Fruit fly (Drosophila melanogaster) whole organism, embryonic: ENCODE measurements around the gene Mst77F.

Experiments
- B-H2 ChIP-seq: fragments of 200-800 bp; sonication (Bioruptor generic); optimal IDR thresholded peaks from 2 replicates; lab custom pipeline; 2018; ENCODE audit warnings: missing biosample characterization, mild to moderate bottlenecking, missing genetic modification characterization
- C15 ChIP-seq: fragments of 200-800 bp; sonication (Bioruptor generic); IDR thresholded peaks from 3 replicates; pipeline ENCODE4 v1.3.6; 2022; ENCODE audit warnings: missing biosample characterization, missing genetic modification characterization
- CG10321 ChIP-seq: fragments of 200-800 bp; sonication (Bioruptor generic); IDR thresholded peaks from 2 replicates; pipeline ENCODE4 v1.3.6; 2022; ENCODE audit warnings: missing biosample characterization, missing genetic modification characterization
- CG10462 ChIP-seq: fragments of 200-800 bp; sonication (Bioruptor generic); optimal IDR thresholded peaks from 2 replicates; lab custom pipeline; 2016; ENCODE audit warnings: missing biosample characterization, missing genetic modification characterization
- CG1233 ChIP-seq: fragments of 200-800 bp; sonication (Bioruptor generic); optimal IDR thresholded peaks from 4 replicates; lab custom pipeline; 2018; ENCODE audit warnings: missing biosample characterization, mild to moderate bottlenecking, missing genetic modification characterization
- CG14860 ChIP-seq: fragments of 200-800 bp; sonication (Bioruptor generic); IDR thresholded peaks from 3 replicates; pipeline ENCODE4 v1.3.6; 2022; ENCODE audit warnings: missing biosample characterization, missing genetic modification characterization; ENCODE audit not compliant: partially characterized antibody
- CG14965 ChIP-seq: fragments of 200-800 bp; sonication (Bioruptor generic); optimal IDR thresholded peaks from 2 replicates; lab custom pipeline; 2016; ENCODE audit warnings: missing biosample characterization, missing genetic modification characterization, borderline replicate concordance
- CG30431 ChIP-seq: fragments of 200-800 bp; sonication (Bioruptor generic); optimal IDR thresholded peaks from 2 replicates; lab custom pipeline; 2017; ENCODE audit warnings: missing biosample characterization, missing genetic modification characterization
- CG3847 ChIP-seq: fragments of 200-800 bp; sonication (Bioruptor generic); IDR thresholded peaks from 2 replicates; pipeline ENCODE4 v1.3.6; 2022; ENCODE audit warnings: missing biosample characterization, missing genetic modification characterization
- CG4282 ChIP-seq: fragments of 200-800 bp; sonication (Bioruptor generic); optimal IDR thresholded peaks from 2 replicates; lab custom pipeline; 2016; ENCODE audit warnings: missing biosample characterization, missing genetic modification characterization
- CG4360 ChIP-seq: fragments of 200-800 bp; sonication (Bioruptor generic); IDR thresholded peaks from 2 replicates; pipeline ENCODE4 v1.3.6; 2022; ENCODE audit warnings: missing biosample characterization, missing genetic modification characterization
- CG6683 ChIP-seq: fragments of 200-800 bp; sonication (Bioruptor generic); optimal IDR thresholded peaks from 2 replicates; lab custom pipeline; 2017; ENCODE audit warnings: missing biosample characterization, mild to moderate bottlenecking, missing genetic modification characterization, missing genetic modification reagents
- CG6791 ChIP-seq: fragments of 200-800 bp; sonication (Bioruptor generic); IDR thresholded peaks from 3 replicates; pipeline ENCODE4 v1.3.6; 2022; ENCODE audit warnings: missing biosample characterization, missing genetic modification characterization; ENCODE audit not compliant: partially characterized antibody
- CG8359 ChIP-seq: fragments of 200-800 bp; sonication (Bioruptor generic); optimal IDR thresholded peaks from 2 replicates; lab custom pipeline; 2017; ENCODE audit warnings: missing biosample characterization, mild to moderate bottlenecking, missing genetic modification characterization, borderline replicate concordance
- CG8478 ChIP-seq: fragments of >200 bp; optimal IDR thresholded peaks from 2 replicates; lab custom pipeline; 2018
- D19B ChIP-seq: fragments of 200-800 bp; sonication (Bioruptor generic); optimal IDR thresholded peaks from 2 replicates; lab custom pipeline; 2017; ENCODE audit warnings: missing biosample characterization, mild to moderate bottlenecking, missing genetic modification characterization
- Deaf1 ChIP-seq: fragments of 200-800 bp; optimal IDR thresholded peaks from 3 replicates; lab custom pipeline; 2019; ENCODE audit warnings: missing biosample characterization, mild to moderate bottlenecking, missing genetic modification characterization, moderate library complexity
- Dek ChIP-seq: fragments of 200-800 bp; sonication (Bioruptor generic); optimal IDR thresholded peaks from 3 replicates; lab custom pipeline; 2019; ENCODE audit warnings: missing biosample characterization, mild to moderate bottlenecking, missing genetic modification characterization, moderate library complexity
- Dfd ChIP-seq, 2 experiments: fragments of >200 bp; optimal IDR thresholded peaks; 2 replicates each; lab custom pipeline; 2017; ENCODE audit warnings: missing biosample characterization in 2 of 2, missing genetic modification characterization in 2 of 2
- Dp ChIP-seq: fragments of 200-800 bp; sonication (Bioruptor generic); optimal IDR thresholded peaks from 2 replicates; lab custom pipeline; 2018; ENCODE audit warnings: missing biosample characterization, mild to moderate bottlenecking, missing genetic modification characterization, moderate library complexity
- H15 ChIP-seq: fragments of 200-800 bp; sonication (Bioruptor generic); IDR thresholded peaks from 3 replicates; pipeline ENCODE4 v1.3.6; 2022; ENCODE audit warnings: missing biosample characterization, missing genetic modification characterization
- H2.0 ChIP-seq: fragments of 200-800 bp; sonication (Bioruptor generic); IDR thresholded peaks from 2 replicates; pipeline ENCODE4 v1.3.6; 2022; ENCODE audit warnings: missing biosample characterization, missing genetic modification characterization
- HLHmδ ChIP-seq: fragments of 200-800 bp; sonication (Bioruptor generic); optimal IDR thresholded peaks from 2 replicates; lab custom pipeline; 2018; ENCODE audit warnings: missing biosample characterization, mild to moderate bottlenecking, missing genetic modification characterization, moderate library complexity
- Hand ChIP-seq: fragments of 200-800 bp; sonication (Bioruptor generic); optimal IDR thresholded peaks from 2 replicates; lab custom pipeline; 2017; ENCODE audit warnings: mild to moderate bottlenecking, missing biosample characterization, missing genetic modification reagents, missing genetic modification characterization
- Hr3 ChIP-seq: fragments of 200-800 bp; sonication (Bioruptor generic); optimal IDR thresholded peaks from 3 replicates; lab custom pipeline; 2016; ENCODE audit warnings: missing biosample characterization, missing genetic modification characterization
- Optix ChIP-seq: fragments of 200-800 bp; sonication (Bioruptor generic); IDR thresholded peaks from 3 replicates; pipeline ENCODE4 v1.3.6; 2022; ENCODE audit warnings: missing biosample characterization, missing genetic modification characterization
- Usf ChIP-seq: fragments of 200-800 bp; sonication (Bioruptor generic); optimal IDR thresholded peaks from 2 replicates; lab custom pipeline; 2017; ENCODE audit warnings: missing genotype, missing biosample characterization, missing genetic modification characterization
- al ChIP-seq: fragments of 200-800 bp; sonication (Bioruptor generic); IDR thresholded peaks from 2 replicates; pipeline ENCODE4 v1.3.6; 2022; ENCODE audit warnings: missing biosample characterization, missing genetic modification characterization
- chn ChIP-seq: fragments of 200-800 bp; sonication (Bioruptor generic); optimal IDR thresholded peaks from 2 replicates; lab custom pipeline; 2016; ENCODE audit warnings: missing biosample characterization, missing genetic modification characterization
- disco-r ChIP-seq: fragments of 200-800 bp; sonication (Bioruptor generic); optimal IDR thresholded peaks from 2 replicates; lab custom pipeline; 2016; ENCODE audit warnings: missing biosample characterization, missing genetic modification characterization
- dmrt11E ChIP-seq: fragments of 200-800 bp; sonication (Bioruptor generic); optimal IDR thresholded peaks from 3 replicates; lab custom pipeline; 2018; ENCODE audit warnings: missing biosample characterization, mild to moderate bottlenecking, missing genetic modification characterization, moderate library complexity
- gem ChIP-seq: fragments of 200-800 bp; sonication (Bioruptor generic); optimal IDR thresholded peaks from 2 replicates; lab custom pipeline; 2019; ENCODE audit warnings: missing biosample characterization, mild to moderate bottlenecking, missing genetic modification characterization, moderate library complexity
- grn ChIP-seq: fragments of 200-800 bp; sonication (Bioruptor generic); optimal IDR thresholded peaks from 3 replicates; lab custom pipeline; 2017; ENCODE audit warnings: missing biosample characterization, missing genetic modification characterization
- hth ChIP-seq: fragments of >200 bp; optimal IDR thresholded peaks from 2 replicates; lab custom pipeline; 2017; ENCODE audit warnings: inconsistent platforms
- jumu ChIP-seq: fragments of 200-800 bp; sonication (Bioruptor generic); optimal IDR thresholded peaks from 3 replicates; lab custom pipeline; 2016; ENCODE audit warnings: missing biosample characterization, missing genetic modification characterization
- kay ChIP-seq: fragments of 200-800 bp; sonication (Bioruptor generic); optimal IDR thresholded peaks from 2 replicates; lab custom pipeline; 2016; ENCODE audit warnings: missing biosample characterization, missing genetic modification characterization
- nau ChIP-seq: fragments of 200-800 bp; sonication (Bioruptor generic); optimal IDR thresholded peaks from 3 replicates; lab custom pipeline; 2017; ENCODE audit warnings: missing biosample characterization, mild to moderate bottlenecking, missing genetic modification characterization, missing genetic modification reagents
- ro ChIP-seq: fragments of 200-800 bp; sonication (Bioruptor generic); IDR thresholded peaks from 2 replicates; pipeline ENCODE4 v1.3.6; 2022; ENCODE audit warnings: missing biosample characterization, missing genetic modification characterization
- salm ChIP-seq: fragments of 200-800 bp; sonication (Bioruptor generic); optimal IDR thresholded peaks from 2 replicates; lab custom pipeline; 2018; ENCODE audit warnings: missing biosample characterization, mild to moderate bottlenecking, missing genetic modification characterization
- sc ChIP-seq, 3 experiments: fragments of >200 bp in 2 of 3; fragments of 200-800 bp in 1 of 3; sonication (Bioruptor generic) in 1 of 3; optimal IDR thresholded peaks; 2 replicates in 2 of 3; 3 replicates in 1 of 3; lab custom pipeline; 2017; ENCODE audit warnings: mild to moderate bottlenecking in 1 of 3, missing biosample characterization in 1 of 3, missing genetic modification characterization in 1 of 3, missing genetic modification reagents in 1 of 3
- scrt ChIP-seq: fragments of 200-800 bp; sonication (Bioruptor generic); optimal IDR thresholded peaks from 2 replicates; lab custom pipeline; 2018; ENCODE audit warnings: missing biosample characterization, mild to moderate bottlenecking, missing genetic modification characterization, moderate library complexity
- sd ChIP-seq: fragments of 200-800 bp; sonication (Bioruptor generic); optimal IDR thresholded peaks from 3 replicates; lab custom pipeline; 2018; ENCODE audit warnings: missing biosample characterization, mild to moderate bottlenecking, missing genetic modification characterization, moderate library complexity
- sens ChIP-seq: fragments of 200-800 bp; sonication (Bioruptor generic); peaks from one replicate; lab custom pipeline; 2016; ENCODE audit warnings: missing biosample characterization, missing genetic modification characterization
- sqz ChIP-seq: fragments of 200-800 bp; sonication (Bioruptor generic); optimal IDR thresholded peaks from 3 replicates; lab custom pipeline; 2018; ENCODE audit warnings: missing biosample characterization, mild to moderate bottlenecking, missing genetic modification characterization
- tap ChIP-seq: fragments of 200-800 bp; optimal IDR thresholded peaks from 3 replicates; lab custom pipeline; 2019; ENCODE audit warnings: missing biosample characterization, mild to moderate bottlenecking, missing genetic modification characterization, moderate library complexity
- unc-4 ChIP-seq: fragments of 200-800 bp; sonication (Bioruptor generic); IDR thresholded peaks from 2 replicates; pipeline ENCODE4 v1.3.6; 2022; ENCODE audit warnings: missing biosample characterization, missing genetic modification characterization; ENCODE audit not compliant: partially characterized antibody
- vfl ChIP-seq: fragments of 200-800 bp; sonication (Bioruptor generic); optimal IDR thresholded peaks from 2 replicates; lab custom pipeline; 2016; ENCODE audit warnings: missing biosample characterization, missing genetic modification characterization
- yki ChIP-seq: fragments of >200 bp; optimal IDR thresholded peaks from 3 replicates; lab custom pipeline; 2018
- z ChIP-seq: fragments of 200-800 bp; sonication (Bioruptor generic); IDR thresholded peaks from 3 replicates; pipeline ENCODE4 v1.3.6; 2022; ENCODE audit warnings: missing biosample characterization, missing genetic modification characterization

Mst77F gene

dm6 chr3L:20771891-20772646, 45.8 kb downstream of the Mst77F start (continued):
- TF ChIP-seq CG10462 (GFP tag; lab: Kevin White, UChicago) = peak; percentile 65
- no peak for TF ChIP-seq grn
- TF ChIP-seq CG6791 (GFP tag; lab: Robert Waterston, UW) = no peak
- no peak for TF ChIP-seq tap (tag; lab: Kevin White, UChicago)
- TF ChIP-seq al (GFP tag; lab: Robert Waterston, UW) = peak; percentile 55; the same call in 1 of the 2 replicates
- peak; percentile 78 for TF ChIP-seq Dek (tag; lab: Kevin White, UChicago)
- no peak for TF ChIP-seq hth (lab: Kevin White, UChicago)
- no peak for TF ChIP-seq sqz (GFP tag; lab: Kevin White, UChicago)
- peak; percentile 9 for TF ChIP-seq Hand (GFP tag; lab: Kevin White, UChicago)
- TF ChIP-seq C15 (GFP tag; lab: Robert Waterston, UW) = 0 out of 3 replicates have a peak, but pooled peaks have one; percentile 38
- 0 out of 3 replicates have a peak, but pooled peaks have one; percentile 44 for TF ChIP-seq Optix (GFP tag; lab: Robert Waterston, UW)
- TF ChIP-seq chn (GFP tag; lab: Kevin White, UChicago) = peak; percentile 75
- no peak for TF ChIP-seq sc (optimal IDR thresholded peaks at IDR 0.05; lab: Kevin White, UChicago)
- peak; percentile 70 for TF ChIP-seq sc (GFP tag; optimal IDR thresholded peaks at IDR 0.05; lab: Kevin White, UChicago)
- peak; percentile 50 for TF ChIP-seq D19B
- TF ChIP-seq H2.0 (GFP tag; lab: Robert Waterston, UW) = peak; percentile 81
- peak; percentile 48 for TF ChIP-seq CG30431 (GFP tag; lab: Kevin White, UChicago)
- no peak for TF ChIP-seq Dp (GFP tag; lab: Kevin White, UChicago)
- no peak for TF ChIP-seq nau (GFP tag; lab: Kevin White, UChicago)
- no peak for TF ChIP-seq HLHmδ (GFP tag; lab: Kevin White, UChicago)
- TF ChIP-seq scrt (GFP tag; lab: Kevin White, UChicago) = peak; percentile 66
- peak; percentile 70 for TF ChIP-seq dmrt11E (tag; lab: Kevin White, UChicago)
- TF ChIP-seq gem (tag; lab: Kevin White, UChicago) = peak; percentile 88
- peak; percentile 51; the same call in 1 of the 2 replicates for TF ChIP-seq CG4360
- TF ChIP-seq CG4282 (GFP tag; lab: Kevin White, UChicago) = no peak
- TF ChIP-seq CG8359 (GFP tag; lab: Kevin White, UChicago) = peak; percentile 30
- no peak for TF ChIP-seq CG8478
- peak; percentile 67 for TF ChIP-seq jumu
- no peak for TF ChIP-seq z (GFP tag; lab: Robert Waterston, UW)
- TF ChIP-seq Deaf1 (tag; lab: Kevin White, UChicago) = peak; percentile 30
- TF ChIP-seq disco-r = peak; percentile 49
- peak; percentile 56 for TF ChIP-seq Hr3
- TF ChIP-seq kay (GFP tag; lab: Kevin White, UChicago) = peak; percentile 50
- TF ChIP-seq CG6683 = peak; percentile 72
- TF ChIP-seq CG10321 (GFP tag; lab: Robert Waterston, UW) = peak; percentile 42; the same call in 1 of the 2 replicates
- peak; percentile 67 for TF ChIP-seq salm (tag; lab: Kevin White, UChicago)
- TF ChIP-seq vfl = peak; percentile 38
- peak; percentile 40 for TF ChIP-seq Usf
- no peak for TF ChIP-seq CG14965 (GFP tag; lab: Kevin White, UChicago)
- peak; percentile 69 for TF ChIP-seq H15
- no peak for TF ChIP-seq CG14860 (GFP tag; lab: Robert Waterston, UW)
- TF ChIP-seq CG1233 (GFP tag; lab: Kevin White, UChicago) = peak; percentile 67
- no peak; the same call in 1 of the 2 replicates for TF ChIP-seq unc-4 (GFP tag; lab: Robert Waterston, UW)
- no peak for TF ChIP-seq B-H2 (GFP tag; lab: Kevin White, UChicago)
- TF ChIP-seq CG3847 = peak; percentile 50
- peak; percentile 99 for TF ChIP-seq sd
- no peak for TF ChIP-seq Dfd (GFP tag; optimal IDR thresholded peaks at IDR 0.05; lab: Kevin White, UChicago)
- peak; percentile 95 for TF ChIP-seq sens (GFP tag; lab: Kevin White, UChicago)
- TF ChIP-seq yki (lab: Kevin White, UChicago) = no peak
- 0 out of 2 replicates have a peak, but pooled peaks have one; percentile 32 for TF ChIP-seq ro
